Fruit fly (Drosophila melanogaster) whole organism, adult: ENCODE results near the gene Ir68a.

Experiments used
- CG11617 ChIP-seq: fragments of 200-800 bp; sonication (Bioruptor generic); optimal IDR thresholded peaks from 2 replicates; lab custom pipeline; 2017; ENCODE audit warnings: mild to moderate bottlenecking, missing biosample characterization, missing genetic modification reagents, missing genetic modification characterization
- CG12768 ChIP-seq: fragments of 200-800 bp; sonication (Bioruptor generic); optimal IDR thresholded peaks from 2 replicates; lab custom pipeline; 2017; ENCODE audit warnings: missing biosample characterization, missing genetic modification characterization, mild to moderate bottlenecking, moderate library complexity, missing genetic modification reagents
- CG14711 ChIP-seq: fragments of 200-800 bp; sonication (Bioruptor generic); optimal IDR thresholded peaks from 2 replicates; lab custom pipeline; 2018; ENCODE audit warnings: missing biosample characterization, mild to moderate bottlenecking, missing genetic modification characterization, moderate library complexity
- CG1620 ChIP-seq: fragments of 200-800 bp; sonication (Bioruptor generic); optimal IDR thresholded peaks from 2 replicates; lab custom pipeline; 2016; ENCODE audit warnings: missing biosample characterization, missing genetic modification characterization
- CG33017 ChIP-seq: fragments of 200-800 bp; sonication (Bioruptor generic); optimal IDR thresholded peaks from 2 replicates; lab custom pipeline; 2018; ENCODE audit warnings: missing biosample characterization, mild to moderate bottlenecking, missing genetic modification characterization, moderate library complexity
- CG5204 ChIP-seq: fragments of 200-800 bp; sonication (Bioruptor generic); optimal IDR thresholded peaks from 2 replicates; lab custom pipeline; 2016; ENCODE audit warnings: missing biosample characterization, missing genetic modification characterization
- CG7045 ChIP-seq: fragments of 200-800 bp; sonication (Bioruptor generic); optimal IDR thresholded peaks from 2 replicates; lab custom pipeline; 2017; ENCODE audit warnings: missing biosample characterization, mild to moderate bottlenecking, missing genetic modification characterization
- CG7101 ChIP-seq: fragments of 200-800 bp; sonication (Bioruptor generic); optimal IDR thresholded peaks from 2 replicates; lab custom pipeline; 2018; ENCODE audit warnings: missing biosample characterization, mild to moderate bottlenecking, missing genetic modification characterization, moderate library complexity
- Clk ChIP-seq: fragments of 200-800 bp; sonication (Bioruptor generic); optimal IDR thresholded peaks from 2 replicates; lab custom pipeline; 2017; ENCODE audit warnings: missing biosample characterization, missing genetic modification characterization
- Crg-1 ChIP-seq: fragments of 200-800 bp; sonication (Bioruptor generic); optimal IDR thresholded peaks from 2 replicates; lab custom pipeline; 2016; ENCODE audit warnings: missing biosample characterization, missing genetic modification characterization
- Hr96 ChIP-seq: fragments of 200-800 bp; sonication (Bioruptor generic); optimal IDR thresholded peaks from 2 replicates; lab custom pipeline; 2016; ENCODE audit warnings: missing biosample characterization, missing genetic modification characterization
- Mnt ChIP-seq: fragments of 200-800 bp; sonication (Bioruptor generic); optimal IDR thresholded peaks from 2 replicates; lab custom pipeline; 2016; ENCODE audit warnings: missing biosample characterization, mild to moderate bottlenecking, missing genetic modification characterization
- bab1 ChIP-seq: fragments of 200-800 bp; sonication (Bioruptor generic); optimal IDR thresholded peaks from 3 replicates; lab custom pipeline; 2019; ENCODE audit warnings: missing biosample characterization, mild to moderate bottlenecking, missing genetic modification characterization, moderate library complexity
- cic ChIP-seq: fragments of 200-800 bp; sonication (Bioruptor generic); optimal IDR thresholded peaks from 2 replicates; lab custom pipeline; 2017; ENCODE audit warnings: missing biosample characterization, mild to moderate bottlenecking, missing genetic modification characterization, moderate library complexity
- cnc ChIP-seq, 2 experiments: fragments of >200 bp; optimal IDR thresholded peaks; 2 replicates each; lab custom pipeline; 2017
- kay ChIP-seq: fragments of 200-800 bp; sonication (Bioruptor generic); peaks from one replicate; lab custom pipeline; 2016; ENCODE audit warnings: missing biosample characterization, missing genetic modification characterization, borderline replicate concordance
- ovo ChIP-seq: fragments of 200-800 bp; sonication (Bioruptor generic); optimal IDR thresholded peaks from 2 replicates; lab custom pipeline; 2016; ENCODE audit warnings: missing biosample characterization, missing genetic modification characterization
- pad ChIP-seq: fragments of 200-800 bp; sonication (Bioruptor generic); optimal IDR thresholded peaks from 3 replicates; lab custom pipeline; 2017; ENCODE audit warnings: missing biosample characterization, missing genetic modification characterization, mild to moderate bottlenecking, moderate library complexity, missing genetic modification reagents
- tj ChIP-seq: fragments of 200-800 bp; sonication (Bioruptor generic); optimal IDR thresholded peaks from 3 replicates; lab custom pipeline; 2017; ENCODE audit warnings: missing biosample characterization, mild to moderate bottlenecking, missing genetic modification characterization, moderate library complexity
- toe ChIP-seq: fragments of 200-800 bp; sonication (Bioruptor generic); optimal IDR thresholded peaks from 2 replicates; lab custom pipeline; 2016; ENCODE audit warnings: missing biosample characterization, missing genetic modification characterization

Gene Ir68a

DNA sequence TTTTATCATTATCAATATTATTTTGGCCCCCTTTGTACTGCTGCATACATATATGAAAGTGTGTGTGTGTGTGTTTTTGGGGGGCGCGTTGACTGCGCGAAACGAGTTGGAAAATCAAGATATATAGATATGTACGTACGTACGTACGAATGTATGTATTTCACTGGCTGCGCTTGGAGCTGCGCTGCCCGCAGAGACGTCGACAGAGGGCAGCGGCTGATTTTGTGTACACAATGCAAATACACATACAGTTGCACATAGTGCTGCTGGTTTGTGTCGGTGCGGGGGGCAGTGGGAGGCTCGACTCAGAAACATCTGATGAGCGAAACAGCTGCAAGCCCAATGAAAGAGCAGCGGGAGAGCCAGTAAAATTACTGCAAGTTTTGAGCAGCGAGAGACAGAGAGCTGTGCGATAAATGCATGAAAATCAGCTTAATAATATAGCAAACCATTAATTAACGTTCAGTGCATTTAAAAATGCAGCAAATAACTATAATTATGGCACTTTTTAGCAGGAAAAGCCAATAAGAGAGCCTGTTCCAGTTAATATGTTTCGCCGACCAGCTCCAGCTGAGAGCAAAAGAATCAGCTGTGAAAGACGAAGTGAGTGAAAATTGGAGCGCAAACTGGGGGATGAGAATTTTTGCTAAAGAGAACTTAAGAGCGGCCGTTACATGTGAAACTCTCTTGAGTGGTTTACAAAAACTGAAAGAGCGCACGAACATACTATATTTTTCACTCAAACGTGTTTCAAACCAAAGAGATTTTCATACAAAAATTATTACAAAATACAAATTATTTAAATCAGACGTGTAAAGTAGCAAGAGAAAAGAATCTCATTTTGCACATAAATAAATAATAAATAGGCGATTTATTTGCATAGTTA, 11.6 kb upstream of the Ir68a start:
- TF ChIP-seq cnc (optimal IDR thresholded peaks at IDR 0.05; lab: Kevin White, UChicago) (no peak), pad (GFP tag; lab: Kevin White, UChicago) (peak; percentile 29), Mnt (GFP tag; lab: Kevin White, UChicago) (peak; percentile 23), CG11617 (GFP tag; lab: Kevin White, UChicago) (peak; percentile 24), CG7101 (peak; percentile 29), tj (GFP tag; lab: Kevin White, UChicago) (peak; percentile 74), CG14711 (no peak), Clk (GFP tag; lab: Kevin White, UChicago) (no peak), kay (GFP tag; lab: Kevin White, UChicago) (peak; percentile 80), CG33017 (tag; lab: Kevin White, UChicago) (peak; percentile 36), CG5204 (GFP tag; lab: Kevin White, UChicago) (no peak), toe (GFP tag; lab: Kevin White, UChicago) (no peak), cic (GFP tag; lab: Kevin White, UChicago) (peak; percentile 79), CG7045 (GFP tag; lab: Kevin White, UChicago) (peak; percentile 39), bab1 (GFP tag; lab: Kevin White, UChicago) (peak; percentile 64), CG1620 (GFP tag; lab: Kevin White, UChicago) (peak; percentile 33), Hr96 (GFP tag; lab: Kevin White, UChicago) (no peak), ovo (GFP tag; lab: Kevin White, UChicago) (peak; percentile 34), Crg-1 (GFP tag; lab: Kevin White, UChicago) (peak; percentile 41), CG12768 (GFP tag; lab: Kevin White, UChicago) (peak; percentile 71)

DNA sequence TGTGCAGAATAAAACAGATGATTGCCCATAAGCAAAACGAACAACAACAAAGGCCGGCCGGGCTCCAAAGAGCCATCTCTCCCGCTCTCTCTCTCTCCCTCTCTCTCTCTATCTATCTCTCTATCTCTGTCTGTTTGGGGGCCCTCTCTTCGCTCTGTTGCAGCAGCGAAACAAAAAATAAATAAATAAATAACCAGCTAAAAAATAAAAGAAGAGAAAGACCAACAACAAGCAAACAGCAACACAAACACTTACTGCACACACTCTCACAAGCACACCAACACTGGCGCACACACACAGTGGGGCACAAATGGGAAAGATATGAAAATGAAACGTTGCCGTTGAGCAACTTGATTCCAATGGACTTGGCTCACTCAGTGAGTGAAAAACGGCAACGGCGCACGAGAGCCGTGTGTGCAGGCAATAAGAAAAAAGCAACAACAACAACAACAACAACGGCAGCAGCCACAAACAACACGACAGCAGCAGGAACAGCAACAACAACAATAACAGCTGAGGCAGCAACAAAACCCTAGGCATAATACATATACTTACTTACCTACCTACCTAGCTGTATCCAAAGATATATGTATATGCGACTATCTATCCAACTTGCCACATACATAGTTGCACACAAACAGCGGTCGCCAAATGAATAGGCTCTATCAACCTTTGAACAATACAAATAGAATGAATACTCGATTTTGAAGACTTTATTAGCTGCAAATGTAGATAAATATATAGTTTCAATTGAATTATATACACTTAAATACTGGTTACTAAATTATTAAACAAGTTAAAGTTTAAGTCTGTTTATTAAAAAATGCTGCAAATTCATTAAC, 10.2 kb upstream of the Ir68a start:
- TF ChIP-seq CG7101 = peak; percentile 51
- TF ChIP-seq ovo (GFP tag; lab: Kevin White, UChicago) = peak; percentile 49
- no peak for TF ChIP-seq cnc (optimal IDR thresholded peaks at IDR 0.05; lab: Kevin White, UChicago)
- TF ChIP-seq Mnt (GFP tag; lab: Kevin White, UChicago) = no peak
- TF ChIP-seq Hr96 (GFP tag; lab: Kevin White, UChicago) = peak; percentile 69
- peak; percentile 24 for TF ChIP-seq toe (GFP tag; lab: Kevin White, UChicago)
- peak; percentile 7 for TF ChIP-seq CG14711
- TF ChIP-seq kay (GFP tag; lab: Kevin White, UChicago) = peak; percentile 91
- TF ChIP-seq bab1 (GFP tag; lab: Kevin White, UChicago) = peak; percentile 47
- TF ChIP-seq CG1620 (GFP tag; lab: Kevin White, UChicago) = peak; percentile 39
- TF ChIP-seq Clk (GFP tag; lab: Kevin White, UChicago) = peak; percentile 69
- TF ChIP-seq CG33017 (tag; lab: Kevin White, UChicago) = peak; percentile 65
- TF ChIP-seq CG12768 (GFP tag; lab: Kevin White, UChicago) = peak; percentile 92
- no peak for TF ChIP-seq Crg-1 (GFP tag; lab: Kevin White, UChicago)
- peak; percentile 28 for TF ChIP-seq pad (GFP tag; lab: Kevin White, UChicago)
- TF ChIP-seq cic (GFP tag; lab: Kevin White, UChicago) = peak; percentile 68
- peak; percentile 43 for TF ChIP-seq CG11617 (GFP tag; lab: Kevin White, UChicago)
- TF ChIP-seq CG7045 (GFP tag; lab: Kevin White, UChicago) = peak; percentile 58
- peak; percentile 73 for TF ChIP-seq tj (GFP tag; lab: Kevin White, UChicago)
- peak; percentile 44 for TF ChIP-seq CG5204 (GFP tag; lab: Kevin White, UChicago)

DNA sequence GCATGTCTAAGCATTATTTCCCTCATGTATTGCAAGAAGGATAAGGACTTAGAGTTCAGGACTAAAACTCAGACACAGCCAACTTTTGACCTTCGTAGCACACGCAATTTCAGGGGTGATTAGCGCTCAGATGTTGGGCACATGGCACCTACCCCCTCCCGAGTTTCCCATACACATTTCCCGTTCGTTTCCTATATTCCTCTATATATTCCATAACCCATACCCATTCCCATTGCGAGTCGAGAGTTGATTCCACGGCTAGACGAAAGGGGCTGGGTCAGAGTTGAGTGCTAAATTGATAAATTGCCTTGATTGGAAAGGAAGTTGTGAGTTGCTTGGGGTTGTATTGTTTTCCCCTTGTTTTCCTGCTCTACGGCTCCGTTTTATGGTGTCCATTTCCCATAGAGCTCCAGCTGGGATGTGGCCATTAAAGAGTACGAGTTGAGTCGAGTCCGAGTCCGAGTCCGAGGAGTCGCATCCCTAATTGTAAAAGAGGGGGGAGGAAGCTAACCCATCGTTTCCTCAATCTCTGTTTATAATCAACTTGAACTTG, 8.1 kb upstream of the Ir68a start:
- no peak for TF ChIP-seq pad (GFP tag; lab: Kevin White, UChicago)
- TF ChIP-seq cnc (optimal IDR thresholded peaks at IDR 0.05; lab: Kevin White, UChicago) = no peak
- TF ChIP-seq Clk (GFP tag; lab: Kevin White, UChicago) = no peak

DNA sequence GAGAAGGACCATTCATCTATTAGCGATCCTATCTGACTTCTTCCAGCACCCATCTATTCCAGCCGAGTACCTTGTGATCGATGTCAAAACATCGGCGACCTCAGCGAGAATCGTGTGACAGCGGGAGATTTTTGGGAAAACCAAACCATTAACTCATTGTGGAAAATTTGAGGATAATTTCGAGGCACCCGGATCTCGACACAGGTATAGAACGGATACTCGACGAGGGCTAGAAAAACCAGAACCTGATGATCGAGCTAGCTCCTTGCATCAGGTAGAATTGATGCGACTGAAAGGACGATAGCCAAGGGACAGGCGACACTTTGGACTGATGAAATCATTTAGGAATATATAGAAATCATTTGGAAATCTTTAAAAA, 7.3 kb upstream of the Ir68a start:
- no peak for TF ChIP-seq CG7101
- no peak for TF ChIP-seq CG12768 (GFP tag; lab: Kevin White, UChicago)
- TF ChIP-seq CG7045 (GFP tag; lab: Kevin White, UChicago) = no peak

DNA sequence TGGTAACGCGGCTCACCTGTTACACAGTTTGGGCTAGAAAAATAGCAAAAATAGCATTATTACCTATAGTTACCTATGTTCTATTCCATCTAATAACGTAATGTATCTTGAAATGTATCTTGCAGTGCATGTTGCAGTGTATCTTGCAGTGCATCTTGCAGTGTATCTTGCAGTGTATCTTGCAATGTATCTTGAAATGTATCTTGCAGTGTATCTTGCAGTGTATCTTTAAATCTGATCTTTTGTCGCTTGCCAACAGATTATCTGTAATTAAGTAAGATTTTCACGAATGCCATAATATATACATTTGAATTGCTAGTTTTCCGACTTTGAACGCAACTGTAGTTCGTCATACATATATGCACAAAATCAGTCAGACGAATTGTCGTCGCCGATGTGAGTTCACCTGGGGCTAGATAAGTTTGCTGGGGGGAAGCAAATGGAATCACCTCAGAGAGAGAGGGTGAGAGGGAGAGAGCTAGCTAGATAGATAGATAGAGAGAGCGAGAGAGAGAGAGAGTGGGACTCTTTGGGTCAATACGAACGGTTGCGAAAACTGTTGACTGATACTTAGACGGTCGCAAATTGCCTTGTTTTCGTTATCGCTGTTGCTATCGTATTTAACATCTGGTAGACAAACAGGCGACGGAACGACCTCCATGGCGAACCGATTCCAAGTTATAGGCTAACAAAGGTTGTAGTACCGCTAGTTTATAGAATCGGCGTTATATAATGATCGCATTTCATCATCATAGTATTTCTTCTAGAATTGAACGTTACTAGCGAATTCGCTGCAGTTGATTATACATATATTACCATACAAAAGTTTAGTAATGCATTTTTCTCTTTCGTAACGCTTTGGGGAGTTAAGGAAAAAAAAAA, 6.6 kb upstream of the Ir68a start:
- TF ChIP-seq ovo (GFP tag; lab: Kevin White, UChicago) (peak; percentile 68), CG1620 (GFP tag; lab: Kevin White, UChicago) (peak; percentile 5), cic (GFP tag; lab: Kevin White, UChicago) (peak; percentile 91), toe (GFP tag; lab: Kevin White, UChicago) (peak; percentile 60), bab1 (GFP tag; lab: Kevin White, UChicago) (no peak), pad (GFP tag; lab: Kevin White, UChicago) (peak; percentile 32), kay (GFP tag; lab: Kevin White, UChicago) (peak; percentile 89), Clk (GFP tag; lab: Kevin White, UChicago) (peak; percentile 39), CG7101 (peak; percentile 42), Mnt (GFP tag; lab: Kevin White, UChicago) (peak; percentile 27), Crg-1 (GFP tag; lab: Kevin White, UChicago) (peak; percentile 33), CG14711 (no peak), cnc (optimal IDR thresholded peaks at IDR 0.05; lab: Kevin White, UChicago) (no peak), CG12768 (GFP tag; lab: Kevin White, UChicago) (peak; percentile 78), CG7045 (GFP tag; lab: Kevin White, UChicago) (peak; percentile 55), Hr96 (GFP tag; lab: Kevin White, UChicago) (peak; percentile 14), CG5204 (GFP tag; lab: Kevin White, UChicago) (peak; percentile 4), tj (GFP tag; lab: Kevin White, UChicago) (peak; percentile 11), CG33017 (tag; lab: Kevin White, UChicago) (peak; percentile 55), CG11617 (GFP tag; lab: Kevin White, UChicago) (peak; percentile 4)
